Fruit fly (Drosophila melanogaster) whole organism, wandering third instar larva: Measurements from ENCODE around the gene repo.

ENCODE experiments used
- Dif ChIP-seq: fragments of 200-275, 200-300 bp; sonication (Bioruptor generic); optimal IDR thresholded peaks from 2 replicates; lab custom pipeline; 2018; ENCODE audit warnings: missing biosample characterization, missing genetic modification characterization; ENCODE audit not compliant: partially characterized antibody
- dmrt93B ChIP-seq: fragments of 200-800 bp; sonication (Bioruptor generic); optimal IDR thresholded peaks from 2 replicates; lab custom pipeline; 2018; ENCODE audit warnings: missing biosample characterization, mild to moderate bottlenecking, missing genetic modification characterization
- tai ChIP-seq: sonication (Bioruptor generic); optimal IDR thresholded peaks from 2 replicates; lab custom pipeline; 2016; ENCODE audit warnings: missing biosample characterization, missing genetic modification characterization

DNA sequence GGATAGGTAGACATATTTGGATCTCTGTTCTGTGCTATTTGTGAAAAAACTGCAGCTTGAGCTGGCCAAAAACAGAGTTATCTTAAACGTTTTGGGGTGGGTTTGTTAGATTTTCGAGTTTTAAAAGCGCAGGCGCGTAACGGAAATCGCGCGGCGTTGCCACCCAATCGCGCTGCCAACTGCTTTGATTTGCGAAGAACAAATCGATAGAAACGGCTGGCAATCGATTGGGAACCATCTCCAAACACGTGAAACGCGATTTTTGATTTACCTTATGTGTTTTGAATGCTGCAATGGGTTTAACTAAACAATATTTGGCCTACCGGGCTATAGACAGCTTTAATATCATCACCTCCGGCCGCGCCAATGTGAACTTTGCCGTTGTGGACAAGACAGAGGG is 47.4 kb downstream of the repo start, which contains the start of the genes CG14312 and CG8064:
- TF ChIP-seq tai (no peak), Dif (GFP tag; lab: Kevin White, UChicago) (no peak), dmrt93B (no peak)
